Fruit fly (Drosophila melanogaster) whole organism, wandering third instar larva: ENCODE measurements around the gene ATPsynD.

ENCODE experiments used
- Abd-B ChIP-seq: fragments of >200 bp; optimal IDR thresholded peaks from 2 replicates; lab custom pipeline; 2017; ENCODE audit warnings: missing biosample characterization, missing genetic modification characterization
- CG32264 ChIP-seq: fragments of 200-800 bp; sonication (Bioruptor generic); optimal IDR thresholded peaks from 2 replicates; lab custom pipeline; 2016; ENCODE audit warnings: missing biosample characterization, missing genetic modification characterization
- CG9705 ChIP-seq: fragments of 200-800 bp; sonication (Bioruptor generic); optimal IDR thresholded peaks from 2 replicates; lab custom pipeline; 2018; ENCODE audit warnings: missing biosample characterization, mild to moderate bottlenecking, missing genetic modification characterization
- CrebA ChIP-seq: fragments of 200-800 bp; sonication (Bioruptor generic); optimal IDR thresholded peaks from 2 replicates; lab custom pipeline; 2016; ENCODE audit warnings: missing biosample characterization, mild to moderate bottlenecking, missing genetic modification characterization, borderline replicate concordance
- Dfd ChIP-seq: fragments of >200 bp; optimal IDR thresholded peaks from 2 replicates; lab custom pipeline; 2017; ENCODE audit warnings: missing biosample characterization, missing genetic modification characterization
- Dif ChIP-seq: fragments of 200-275, 200-300 bp; sonication (Bioruptor generic); optimal IDR thresholded peaks from 2 replicates; lab custom pipeline; 2018; ENCODE audit warnings: missing biosample characterization, missing genetic modification characterization; ENCODE audit not compliant: partially characterized antibody
- HLH106 ChIP-seq: fragments of 200-800 bp; optimal IDR thresholded peaks from 3 replicates; lab custom pipeline; 2019; ENCODE audit warnings: missing biosample characterization, mild to moderate bottlenecking, missing genetic modification characterization, moderate library complexity
- Hnf4 ChIP-seq: fragments of 200-800 bp; sonication (Bioruptor generic); optimal IDR thresholded peaks from 2 replicates; lab custom pipeline; 2016; ENCODE audit warnings: missing biosample characterization, mild to moderate bottlenecking, missing genetic modification characterization
- Hr83 ChIP-seq: fragments of 200-300 bp; sonication (Bioruptor generic); optimal IDR thresholded peaks from 2 replicates; lab custom pipeline; 2016; ENCODE audit warnings: missing biosample characterization, mild to moderate bottlenecking, missing genetic modification characterization, moderate library complexity; ENCODE audit not compliant: poor library complexity, severe bottlenecking
- Jra ChIP-seq: sonication (Bioruptor generic); optimal IDR thresholded peaks from 2 replicates; lab custom pipeline; 2016; ENCODE audit warnings: missing biosample characterization, missing genetic modification characterization
- Mio ChIP-seq: sonication (Bioruptor generic); optimal IDR thresholded peaks from 2 replicates; lab custom pipeline; 2016; ENCODE audit warnings: missing biosample characterization, missing genetic modification characterization
- Myc ChIP-seq: fragments of >200 bp; optimal IDR thresholded peaks from 2 replicates; lab custom pipeline; 2017
- N ChIP-seq: fragments of >200 bp; optimal IDR thresholded peaks from 2 replicates; lab custom pipeline; 2018; ENCODE audit warnings: missing biosample characterization, missing external identifiers, missing genetic modification characterization
- OdsH ChIP-seq: fragments of 200-800 bp; sonication (Bioruptor generic); optimal IDR thresholded peaks from 2 replicates; lab custom pipeline; 2016; ENCODE audit warnings: missing biosample characterization, mild to moderate bottlenecking, missing genetic modification characterization
- Rel ChIP-seq, 2 experiments: fragments of 200-800 bp; sonication (Bioruptor generic) in 1 of 2; optimal IDR thresholded peaks; 2 replicates in 1 of 2; 3 replicates in 1 of 2; lab custom pipeline; 2016 to 2019; ENCODE audit warnings: mild to moderate bottlenecking in 2 of 2, missing biosample characterization in 2 of 2, missing genetic modification characterization in 2 of 2, moderate library complexity in 1 of 2
- Sp1 ChIP-seq: fragments of 200-800 bp; sonication (Bioruptor generic); optimal IDR thresholded peaks from 3 replicates; lab custom pipeline; 2019; ENCODE audit warnings: missing biosample characterization, mild to moderate bottlenecking, missing genetic modification characterization, moderate library complexity
- Vsx2 ChIP-seq: fragments of 200-300, 225-300 bp; sonication (Bioruptor generic); optimal IDR thresholded peaks from 2 replicates; lab custom pipeline; 2018; ENCODE audit warnings: missing biosample characterization, missing genetic modification characterization; ENCODE audit not compliant: partially characterized antibody
- br ChIP-seq: fragments of 200-800 bp; sonication (Bioruptor generic); optimal IDR thresholded peaks from 2 replicates; lab custom pipeline; 2016; ENCODE audit warnings: missing biosample characterization, missing genetic modification characterization
- dl ChIP-seq, 2 experiments: fragments of 175-275, 200-275 bp in 1 of 2; fragments of 200-275 bp in 1 of 2; sonication (Bioruptor generic); optimal IDR thresholded peaks; lab custom pipeline; 2018; ENCODE audit warnings: mild to moderate bottlenecking in 2 of 2, missing biosample characterization in 2 of 2, missing genetic modification characterization in 2 of 2, moderate library complexity in 2 of 2; ENCODE audit not compliant: partially characterized antibody in 2 of 2, insufficient read depth in 1 of 2
- dmrt93B ChIP-seq: fragments of 200-800 bp; sonication (Bioruptor generic); optimal IDR thresholded peaks from 2 replicates; lab custom pipeline; 2018; ENCODE audit warnings: missing biosample characterization, mild to moderate bottlenecking, missing genetic modification characterization
- dsf ChIP-seq: sonication (Bioruptor generic); optimal IDR thresholded peaks from 2 replicates; lab custom pipeline; 2016; ENCODE audit warnings: missing biosample characterization, missing genetic modification characterization, borderline replicate concordance
- ey ChIP-seq: fragments of 200-800 bp; sonication (Bioruptor generic); optimal IDR thresholded peaks from 2 replicates; lab custom pipeline; 2016; ENCODE audit warnings: missing biosample characterization, missing genetic modification characterization
- foxo ChIP-seq, 2 experiments: fragments of 200-800 bp; sonication (Bioruptor generic); optimal IDR thresholded peaks; 2 replicates in 1 of 2; 3 replicates in 1 of 2; lab custom pipeline; 2016 to 2017; ENCODE audit warnings: missing biosample characterization in 2 of 2, missing genetic modification characterization in 2 of 2
- fru ChIP-seq: fragments of 200-800 bp; sonication (Bioruptor generic); optimal IDR thresholded peaks from 3 replicates; lab custom pipeline; 2016; ENCODE audit warnings: missing biosample characterization, mild to moderate bottlenecking, missing genetic modification characterization
- h ChIP-seq: fragments of 200-800 bp; sonication (Bioruptor generic); optimal IDR thresholded peaks from 3 replicates; lab custom pipeline; 2016; ENCODE audit warnings: missing biosample characterization, mild to moderate bottlenecking, missing genetic modification characterization
- jim ChIP-seq: fragments of 175-275, 200-325 bp; sonication (Bioruptor generic); optimal IDR thresholded peaks from 2 replicates; lab custom pipeline; 2016; ENCODE audit warnings: missing biosample characterization, mild to moderate bottlenecking, missing genetic modification characterization
- lola ChIP-seq: fragments of >200 bp; optimal IDR thresholded peaks from 2 replicates; lab custom pipeline; 2017; ENCODE audit warnings: missing biosample characterization, missing genetic modification characterization
- pan ChIP-seq: fragments of >200 bp; optimal IDR thresholded peaks from 2 replicates; lab custom pipeline; 2017
- psq ChIP-seq: fragments of 200-800 bp; sonication (Bioruptor generic); optimal IDR thresholded peaks from 3 replicates; lab custom pipeline; 2017; ENCODE audit warnings: missing biosample characterization, mild to moderate bottlenecking, missing genetic modification characterization, moderate library complexity
- rgr ChIP-seq: fragments of 200-800 bp; sonication (Bioruptor generic); optimal IDR thresholded peaks from 3 replicates; lab custom pipeline; 2016; ENCODE audit warnings: missing biosample characterization, mild to moderate bottlenecking, missing genetic modification characterization
- sage ChIP-seq: fragments of 200-800 bp; sonication (Bioruptor generic); optimal IDR thresholded peaks from 2 replicates; lab custom pipeline; 2016; ENCODE audit warnings: missing biosample characterization, mild to moderate bottlenecking, missing genetic modification characterization
- sv ChIP-seq: fragments of 200-800 bp; sonication (Bioruptor generic); optimal IDR thresholded peaks from 3 replicates; lab custom pipeline; 2016; ENCODE audit warnings: missing biosample characterization, missing genetic modification characterization
- usp ChIP-seq: fragments of >200 bp; optimal IDR thresholded peaks from 2 replicates; lab custom pipeline; 2017; ENCODE audit warnings: missing biosample characterization, missing genetic modification characterization
- woc ChIP-seq: sonication (Bioruptor generic); optimal IDR thresholded peaks from 2 replicates; lab custom pipeline; 2016; ENCODE audit warnings: missing biosample characterization, mild to moderate bottlenecking, missing genetic modification characterization

Gene ATPsynD

dm6 chr3R:19111159-19111558, 16.4 kb downstream of the ATPsynD start:
- TF ChIP-seq OdsH (GFP tag; lab: Kevin White, UChicago) (no peak), usp (GFP tag; lab: Kevin White, UChicago) (no peak), Hr83 (no peak), CG9705 (no peak), Mio (no peak), h (GFP tag; lab: Kevin White, UChicago) (no peak)

dm6 chr3R:19112372-19112771, 17.6 kb downstream of the ATPsynD start:
- no peak for TF ChIP-seq CrebA (GFP tag; lab: Kevin White, UChicago)
- TF ChIP-seq dl (GFP tag; optimal IDR thresholded peaks at IDR 0.05; lab: Kevin White, UChicago; ENCODE audit: insufficient read depth in 1 of 2, partially characterized antibody in 2 of 2) = no peak
- TF ChIP-seq Hnf4 (GFP tag; lab: Kevin White, UChicago) = no peak
- TF ChIP-seq OdsH (GFP tag; lab: Kevin White, UChicago) = no peak
- no peak for TF ChIP-seq Dif (GFP tag; lab: Kevin White, UChicago)
- TF ChIP-seq Hr83 = no peak
- no peak for TF ChIP-seq Jra (GFP tag; lab: Kevin White, UChicago)
- no peak for TF ChIP-seq sage (GFP tag; lab: Kevin White, UChicago)
- no peak for TF ChIP-seq Dfd (GFP tag; lab: Kevin White, UChicago)
- no peak for TF ChIP-seq Sp1

- no peak for TF ChIP-seq psq (GFP tag; lab: Kevin White, UChicago)
- no peak for TF ChIP-seq CG32264 (GFP tag; lab: Kevin White, UChicago)
- no peak for TF ChIP-seq N (GFP tag; lab: Kevin White, UChicago)
- TF ChIP-seq woc = peak; percentile 12
- no peak for TF ChIP-seq Rel (GFP tag; optimal IDR thresholded peaks at IDR 0.05; lab: Kevin White, UChicago)
- no peak for TF ChIP-seq Rel (tag; optimal IDR thresholded peaks at IDR 0.05; lab: Kevin White, UChicago)
- TF ChIP-seq Abd-B (GFP tag; lab: Kevin White, UChicago) = no peak
- TF ChIP-seq rgr = peak; percentile 39
- peak; percentile 13 for TF ChIP-seq HLH106 (tag; lab: Kevin White, UChicago)
- peak; percentile 25 for TF ChIP-seq OdsH (GFP tag; lab: Kevin White, UChicago)
- peak; percentile 31 for TF ChIP-seq h (GFP tag; lab: Kevin White, UChicago)
- TF ChIP-seq sv (GFP tag; lab: Kevin White, UChicago) = no peak
- TF ChIP-seq CG9705 = no peak
- peak; percentile 25 for TF ChIP-seq Hnf4 (GFP tag; lab: Kevin White, UChicago)
- TF ChIP-seq br = peak; percentile 57
- TF ChIP-seq Jra (GFP tag; lab: Kevin White, UChicago) = no peak
- no peak for TF ChIP-seq lola (GFP tag; lab: Kevin White, UChicago)
- no peak for TF ChIP-seq Myc (lab: Kevin White, UChicago)
- peak in 1 of 2 experiments; percentile 48 for TF ChIP-seq foxo (GFP tag; optimal IDR thresholded peaks at IDR 0.05; lab: Kevin White, UChicago)
- no peak for TF ChIP-seq Sp1
- no peak for TF ChIP-seq Dfd (GFP tag; lab: Kevin White, UChicago)
- TF ChIP-seq ey (GFP tag; lab: Kevin White, UChicago) = peak; percentile 48
- peak; percentile 53 for TF ChIP-seq fru (GFP tag; lab: Kevin White, UChicago)
Measured at dm6 chr3R:19113836-19114235, 19.0 kb downstream of the ATPsynD start.

dm6 chr3R:19118505-19119138, 23.8 kb downstream of the ATPsynD start:
- TF ChIP-seq psq (GFP tag; lab: Kevin White, UChicago) (peak; percentile 64), br (peak; percentile 78), ey (GFP tag; lab: Kevin White, UChicago) (peak; percentile 83), foxo (GFP tag; optimal IDR thresholded peaks at IDR 0.05; lab: Kevin White, UChicago) (peak in 1 of 2 experiments; percentile 86), CG32264 (GFP tag; lab: Kevin White, UChicago) (peak; percentile 45), pan (lab: Kevin White, UChicago) (peak; percentile 34), Hr83 (no peak), CrebA (GFP tag; lab: Kevin White, UChicago) (peak; percentile 71), HLH106 (tag; lab: Kevin White, UChicago) (peak; percentile 77), woc (peak; percentile 89), Vsx2 (no peak), fru (GFP tag; lab: Kevin White, UChicago) (peak; percentile 82), OdsH (GFP tag; lab: Kevin White, UChicago) (peak; percentile 69), Rel (GFP tag; optimal IDR thresholded peaks at IDR 0.05; lab: Kevin White, UChicago) (no peak), Rel (tag; optimal IDR thresholded peaks at IDR 0.05; lab: Kevin White, UChicago) (no peak), dmrt93B (peak; percentile 59), dsf (GFP tag; lab: Kevin White, UChicago) (no peak), Dfd (GFP tag; lab: Kevin White, UChicago) (peak; percentile 32), jim (no peak), Jra (GFP tag; lab: Kevin White, UChicago) (peak; percentile 47), rgr (peak; percentile 75), h (GFP tag; lab: Kevin White, UChicago) (peak; percentile 80), Sp1 (peak; percentile 59)
